Fruit fly (Drosophila melanogaster): Measurements from ENCODE around the gene CG33333.

Gene CG33333

dm6 chr3R:17402434-17402833, 14.8 kb upstream of the CG33333 start, which contains the start of gene Sur-8 (continued):
- no peak for TF ChIP-seq CG31388 (GFP tag; optimal IDR thresholded peaks at IDR 0.05)
- TF ChIP-seq CG11723 (GFP tag; optimal IDR thresholded peaks at IDR 0.05), result peak; percentile 67
- TF ChIP-seq Tbp (GFP tag; optimal IDR thresholded peaks at IDR 0.05), result no peak
- TF ChIP-seq Hr51 (GFP tag; optimal IDR thresholded peaks at IDR 0.05), result peak in 1 of 2 experiments; percentile 17
- TF ChIP-seq unpg (GFP tag; optimal IDR thresholded peaks at IDR 0.05), result no peak
- peak; percentile 68 for TF ChIP-seq Sox102F (GFP tag; optimal IDR thresholded peaks at IDR 0.05)
- TF ChIP-seq HmgD (GFP tag; optimal IDR thresholded peaks at IDR 0.05), result peak; percentile 46
- TF ChIP-seq CG13775 (GFP tag; optimal IDR thresholded peaks at IDR 0.05), result peak; percentile 30
- peak; percentile 40 for TF ChIP-seq Mad (GFP tag; optimal IDR thresholded peaks at IDR 0.05)
- TF ChIP-seq knrl (GFP tag; IDR thresholded peaks at IDR 0.05; ENCODE audit: partially characterized antibody), result peak; percentile 42; the same call in 2 of the 3 replicates
- peak; percentile 55 for TF ChIP-seq PHDP (tag; optimal IDR thresholded peaks at IDR 0.05)
- TF ChIP-seq fru (optimal IDR thresholded peaks at IDR 0.05), result no peak
- no peak for TF ChIP-seq Dip2 (GFP tag; IDR thresholded peaks at IDR 0.05)
- peak; percentile 62 for TF ChIP-seq HmgZ (tag; optimal IDR thresholded peaks at IDR 0.05)
- no peak for TF ChIP-seq Sry-β (GFP tag; optimal IDR thresholded peaks at IDR 0.05)
- TF ChIP-seq tap (tag; optimal IDR thresholded peaks at IDR 0.05), result peak; percentile 23
- TF ChIP-seq CG16815 (GFP tag; optimal IDR thresholded peaks at IDR 0.05), result peak; percentile 14
- TF ChIP-seq da (GFP tag; optimal IDR thresholded peaks at IDR 0.05), result no peak
- TF ChIP-seq CG4282 (GFP tag; optimal IDR thresholded peaks at IDR 0.05), result no peak
- no peak for TF ChIP-seq sqz (GFP tag; optimal IDR thresholded peaks at IDR 0.05)
- TF ChIP-seq ara (GFP tag; IDR thresholded peaks at IDR 0.05), result no peak
- TF ChIP-seq fd3F (GFP tag; optimal IDR thresholded peaks at IDR 0.05), result peak; percentile 29
- peak; percentile 50; the same call in 1 of the 3 replicates for TF ChIP-seq CG11093 (GFP tag; IDR thresholded peaks at IDR 0.05)
- TF ChIP-seq CG17328 (GFP tag; IDR thresholded peaks at IDR 0.05), result peak; percentile 70
- TF ChIP-seq E2f2 (GFP tag; IDR thresholded peaks at IDR 0.05), result peak; percentile 49; the same call in 1 of the 2 replicates
- TF ChIP-seq CG8388 (GFP tag; optimal IDR thresholded peaks at IDR 0.05), result peak; percentile 7
- peak; percentile 9 for TF ChIP-seq p53 (GFP tag; optimal IDR thresholded peaks at IDR 0.05)
- peak; percentile 73 for TF ChIP-seq Chrac-16 (GFP tag; optimal IDR thresholded peaks at IDR 0.05)
- peak; percentile 48 for TF ChIP-seq CG43689 (GFP tag; IDR thresholded peaks at IDR 0.05)
- TF ChIP-seq CG15479 (GFP tag; optimal IDR thresholded peaks at IDR 0.05), result no peak
- peak; percentile 17 for TF ChIP-seq slou (GFP tag; optimal IDR thresholded peaks at IDR 0.05)
- TF ChIP-seq Atf3 (GFP tag; optimal IDR thresholded peaks at IDR 0.05), result peak; percentile 26
- peak; percentile 61 for TF ChIP-seq CG17912 (GFP tag; optimal IDR thresholded peaks at IDR 0.05)
- TF ChIP-seq CG31224 (GFP tag; IDR thresholded peaks at IDR 0.05), result peak; percentile 47; the same call in 1 of the 2 replicates
- TF ChIP-seq CG12104 (GFP tag; optimal IDR thresholded peaks at IDR 0.05), result no peak
- TF ChIP-seq toy (GFP tag; IDR thresholded peaks at IDR 0.05), result peak; percentile 21; the same call in 1 of the 2 replicates
- peak; percentile 36 for TF ChIP-seq CG4854 (GFP tag; optimal IDR thresholded peaks at IDR 0.05)
- peak; percentile 82 for TF ChIP-seq CG16779 (GFP tag; IDR thresholded peaks at IDR 0.05)
- peak; percentile 65 for TF ChIP-seq CG16863 (GFP tag; optimal IDR thresholded peaks at IDR 0.05)
- peak; percentile 54 for TF ChIP-seq CG2116 (GFP tag; optimal IDR thresholded peaks at IDR 0.05)
- TF ChIP-seq D (optimal IDR thresholded peaks at IDR 0.05), result no peak
- peak; percentile 45 for TF ChIP-seq D (GFP tag; optimal IDR thresholded peaks at IDR 0.05)
- TF ChIP-seq vvl (GFP tag; IDR thresholded peaks at IDR 0.05), result peak; percentile 76; the same call in 1 of the 2 replicates
- no peak for TF ChIP-seq kah (GFP tag; optimal IDR thresholded peaks at IDR 0.05)
- TF ChIP-seq CG11696 (GFP tag; IDR thresholded peaks at IDR 0.05), result peak; percentile 44; the same call in 1 of the 2 replicates
- TF ChIP-seq CG16813 (GFP tag; IDR thresholded peaks at IDR 0.05; ENCODE audit: partially characterized antibody), result no peak
- no peak for TF ChIP-seq gfzf (GFP tag; optimal IDR thresholded peaks at IDR 0.05)
- no peak for TF ChIP-seq CG12299 (tag; optimal IDR thresholded peaks at IDR 0.05)
- TF ChIP-seq CG12391 (tag; optimal IDR thresholded peaks at IDR 0.05), result no peak
- TF ChIP-seq Rx (GFP tag; IDR thresholded peaks at IDR 0.05), result peak; percentile 70
- no peak for TF ChIP-seq CG7745 (tag; optimal IDR thresholded peaks at IDR 0.05)
- TF ChIP-seq tio (GFP tag; optimal IDR thresholded peaks at IDR 0.05), result peak; percentile 17

Measured in whole organism, embryonic.